Worm (Caenorhabditis elegans) whole organism, L3 larva: Measurements from ENCODE around the gene Y57A10C.10.

ENCODE experiments used
- ZK546.5 ChIP-seq: sonication (generic microtip); optimal IDR thresholded peaks from 2 replicates; lab custom pipeline; 2017; ENCODE audit warnings: missing biosample characterization, missing genetic modification characterization
- aly-2 ChIP-seq: fragments of 150-350 bp; optimal IDR thresholded peaks from 2 replicates; lab custom pipeline; 2014; ENCODE audit warnings: missing biosample characterization, missing genetic modification characterization
- ama-1 ChIP-seq: fragments of 150-350 bp; optimal IDR thresholded peaks from 2 replicates; lab custom pipeline; 2018
- ceh-16 ChIP-seq: sonication (generic microtip); optimal IDR thresholded peaks from 2 replicates; lab custom pipeline; 2017; ENCODE audit warnings: missing biosample characterization, missing genetic modification characterization
- ceh-28 ChIP-seq: fragments of 150-350 bp; optimal IDR thresholded peaks from 2 replicates; lab custom pipeline; 2014; ENCODE audit warnings: missing biosample characterization, missing genetic modification reagents, missing genetic modification characterization
- ceh-82 ChIP-seq: fragments of 150-350 bp; optimal IDR thresholded peaks from 2 replicates; lab custom pipeline; 2014; ENCODE audit warnings: missing biosample characterization, missing genetic modification characterization
- daf-12 ChIP-seq: fragments of 150-350 bp; optimal IDR thresholded peaks from 2 replicates; lab custom pipeline; 2014; ENCODE audit warnings: missing biosample characterization, missing genetic modification reagents, missing genetic modification characterization
- egl-27 ChIP-seq: sonication (generic microtip); optimal IDR thresholded peaks from 4 replicates; lab custom pipeline; 2017; ENCODE audit warnings: missing biosample characterization, missing genetic modification reagents, missing genetic modification characterization
- egl-5 ChIP-seq: fragments of 150-350 bp; optimal IDR thresholded peaks from 2 replicates; lab custom pipeline; 2017; ENCODE audit warnings: missing biosample characterization, missing genetic modification reagents, missing genetic modification characterization, inconsistent platforms
- elt-1 ChIP-seq: fragments of 150-350 bp; optimal IDR thresholded peaks from 2 replicates; lab custom pipeline; 2014; ENCODE audit warnings: missing biosample characterization, missing genetic modification characterization
- elt-2 ChIP-seq: sonication (generic microtip); optimal IDR thresholded peaks from 2 replicates; lab custom pipeline; 2016; ENCODE audit warnings: missing genetic modification reagents, mild to moderate bottlenecking, missing genetic modification characterization, missing compliant biosample characterization
- elt-3 ChIP-seq, 3 experiments: fragments of 150-350 bp in 1 of 3; sonication (generic microtip) in 2 of 3; optimal IDR thresholded peaks; 2 replicates in 2 of 3; 4 replicates in 1 of 3; lab custom pipeline; 2014 to 2017; ENCODE audit warnings: missing biosample characterization in 3 of 3, missing genetic modification characterization in 3 of 3
- eor-1 ChIP-seq, 2 experiments: fragments of 150-350 bp; optimal IDR thresholded peaks; 2 replicates each; lab custom pipeline; 2014 to 2018; ENCODE audit warnings: missing biosample characterization in 2 of 2, missing genetic modification characterization in 2 of 2
- fkh-10 ChIP-seq: sonication (generic microtip); optimal IDR thresholded peaks from 2 replicates; lab custom pipeline; 2017; ENCODE audit warnings: missing biosample characterization, missing genetic modification reagents, missing genetic modification characterization
- fkh-2 ChIP-seq: fragments of 150-350 bp; optimal IDR thresholded peaks from 2 replicates; lab custom pipeline; 2014; ENCODE audit warnings: missing biosample characterization, missing genetic modification reagents, missing genetic modification characterization
- fos-1 ChIP-seq: fragments of 150-350 bp; optimal IDR thresholded peaks from 2 replicates; lab custom pipeline; 2014; ENCODE audit warnings: missing biosample characterization, missing genetic modification characterization
- hmg-11 ChIP-seq: sonication (generic microtip); optimal IDR thresholded peaks from 2 replicates; lab custom pipeline; 2016; ENCODE audit warnings: missing genetic modification characterization, missing compliant biosample characterization
- lin-39 ChIP-seq: fragments of 150-350 bp; optimal IDR thresholded peaks from 2 replicates; lab custom pipeline; 2018; ENCODE audit warnings: missing biosample characterization, missing genetic modification reagents, missing genetic modification characterization
- lsy-12 ChIP-seq: sonication (generic microtip); optimal IDR thresholded peaks from 2 replicates; lab custom pipeline; 2016; ENCODE audit warnings: mild to moderate bottlenecking, missing genetic modification characterization, missing compliant biosample characterization
- mdl-1 ChIP-seq: fragments of 150-350 bp; optimal IDR thresholded peaks from 2 replicates; lab custom pipeline; 2014; ENCODE audit warnings: missing biosample characterization, missing genetic modification characterization
- mml-1 ChIP-seq: fragments of 150-350 bp; sonication (generic microtip); optimal IDR thresholded peaks from 3 replicates; lab custom pipeline; 2014; ENCODE audit warnings: missing biosample characterization, missing genetic modification characterization
- nfya-1 ChIP-seq: sonication (generic microtip); optimal IDR thresholded peaks from 2 replicates; lab custom pipeline; 2017; ENCODE audit warnings: missing genetic modification characterization, mild to moderate bottlenecking, missing compliant biosample characterization, antibody characterized with exemption, moderate library complexity; ENCODE audit not compliant: insufficient read depth
- nhr-11 ChIP-seq: fragments of 150-350 bp; optimal IDR thresholded peaks from 2 replicates; lab custom pipeline; 2014; ENCODE audit warnings: missing biosample characterization, missing genetic modification characterization
- nhr-12 ChIP-seq: fragments of 150-350 bp; optimal IDR thresholded peaks from 2 replicates; lab custom pipeline; 2014; ENCODE audit warnings: missing biosample characterization, missing genetic modification characterization
- nhr-23 ChIP-seq: fragments of 150-350 bp; optimal IDR thresholded peaks from 2 replicates; lab custom pipeline; 2014; ENCODE audit warnings: missing biosample characterization, missing genetic modification reagents, missing genetic modification characterization
- nhr-25 ChIP-seq: sonication (generic microtip); optimal IDR thresholded peaks from 2 replicates; lab custom pipeline; 2017; ENCODE audit warnings: missing biosample characterization, missing genetic modification characterization
- nhr-28 ChIP-seq: fragments of 150-350 bp; optimal IDR thresholded peaks from 2 replicates; lab custom pipeline; 2014; ENCODE audit warnings: missing biosample characterization, missing genetic modification characterization
- nhr-67 ChIP-seq: fragments of 150-350 bp; optimal IDR thresholded peaks from 2 replicates; lab custom pipeline; 2014; ENCODE audit warnings: missing biosample characterization, missing genetic modification characterization
- nhr-76 ChIP-seq: fragments of 150-350 bp; sonication (generic microtip); optimal IDR thresholded peaks from 5 replicates; lab custom pipeline; 2014; ENCODE audit warnings: missing biosample characterization, missing genetic modification characterization
- nhr-77 ChIP-seq: fragments of 150-350 bp; optimal IDR thresholded peaks from 2 replicates; lab custom pipeline; 2014; ENCODE audit warnings: missing biosample characterization, missing genetic modification characterization
- pha-4 ChIP-seq: fragments of 150-350 bp; optimal IDR thresholded peaks from 2 replicates; lab custom pipeline; 2014; ENCODE audit warnings: missing biosample characterization, missing genetic modification reagents, missing genetic modification characterization
- pqm-1 ChIP-seq: fragments of 150-350 bp; optimal IDR thresholded peaks from 2 replicates; lab custom pipeline; 2017; ENCODE audit warnings: missing biosample characterization, missing genetic modification characterization, inconsistent platforms
- skn-1 ChIP-seq: fragments of 150-350 bp; optimal IDR thresholded peaks from 2 replicates; lab custom pipeline; 2014; ENCODE audit warnings: missing biosample characterization, missing genetic modification characterization
- snpc-4 ChIP-seq: fragments of 150-350 bp; optimal IDR thresholded peaks from 2 replicates; lab custom pipeline; 2014; ENCODE audit warnings: missing biosample characterization, missing genetic modification characterization
- tbx-2 ChIP-seq: sonication (generic microtip); optimal IDR thresholded peaks from 2 replicates; lab custom pipeline; 2016; ENCODE audit warnings: mild to moderate bottlenecking, missing genetic modification characterization, missing compliant biosample characterization
- unc-39 ChIP-seq: sonication (generic microtip); optimal IDR thresholded peaks from 4 replicates; lab custom pipeline; 2017; ENCODE audit warnings: missing biosample characterization, missing genetic modification characterization
- zag-1 ChIP-seq: fragments of 150-350 bp; optimal IDR thresholded peaks from 2 replicates; lab custom pipeline; 2014; ENCODE audit warnings: missing biosample characterization, missing genetic modification characterization
- ztf-11 ChIP-seq: fragments of 150-350 bp; optimal IDR thresholded peaks from 2 replicates; lab custom pipeline; 2014; ENCODE audit warnings: missing biosample characterization, missing genetic modification characterization
- ztf-4 ChIP-seq: fragments of 150-350 bp; optimal IDR thresholded peaks from 2 replicates; lab custom pipeline; 2014; ENCODE audit warnings: missing biosample characterization, missing genetic modification characterization

Y57A10C.10 gene

ce11 chrII:12420486-12420885, 20.6 kb downstream of the Y57A10C.10 start, which contains the start of gene sre-26:
Gene sre-26, minus strand, starts transcription at chrII:12420586.
- no peak for TF ChIP-seq ztf-11
- TF ChIP-seq mml-1 (tag; lab: Kevin White, UChicago): no peak
- TF ChIP-seq lsy-12: no peak
- TF ChIP-seq elt-3 (tag; optimal IDR thresholded peaks at IDR 0.05; lab: Kevin White, UChicago): no peak
- no peak for TF ChIP-seq ceh-82
- no peak for TF ChIP-seq ceh-28 (tag; lab: Kevin White, UChicago)
- no peak for TF ChIP-seq egl-5 (tag; lab: Kevin White, UChicago)

- TF ChIP-seq fkh-2 (tag; lab: Kevin White, UChicago): no peak
- TF ChIP-seq ZK546.5 (tag; lab: Kevin White, UChicago): no peak
- TF ChIP-seq fkh-10 (GFP tag; lab: Kevin White, UChicago): no peak
- no peak for TF ChIP-seq nhr-67 (tag; lab: Kevin White, UChicago)
- no peak for TF ChIP-seq ceh-16
- no peak for TF ChIP-seq lin-39 (tag; lab: Kevin White, UChicago)
- TF ChIP-seq nhr-28: no peak
- no peak for TF ChIP-seq daf-12
- TF ChIP-seq elt-2: no peak
- no peak for TF ChIP-seq nhr-77
- no peak for TF ChIP-seq nhr-12 (tag; lab: Kevin White, UChicago)
- no peak for TF ChIP-seq tbx-2 (tag; lab: Kevin White, UChicago)
- no peak for TF ChIP-seq fos-1 (tag; lab: Kevin White, UChicago)
- no peak for TF ChIP-seq pha-4 (tag; lab: Kevin White, UChicago)
- no peak for TF ChIP-seq hmg-11 (tag; lab: Kevin White, UChicago)
- no peak for TF ChIP-seq ztf-4 (tag; lab: Kevin White, UChicago)
- TF ChIP-seq ama-1: no peak
- no peak for TF ChIP-seq nhr-23 (tag; lab: Kevin White, UChicago)
- TF ChIP-seq mdl-1 (tag; lab: Kevin White, UChicago): no peak
- no peak for TF ChIP-seq ztf-11
- TF ChIP-seq, all 47 proteins: peak for 0
Observed at ce11 chrII:12417996-12418395, 23.1 kb downstream of the Y57A10C.10 start.

- TF ChIP-seq egl-27 (tag; lab: Kevin White, UChicago) (no peak), aly-2 (tag; lab: Kevin White, UChicago) (no peak), ceh-82 (no peak), nhr-11 (no peak)
Observed at ce11 chrII:12417514-12417913, 23.6 kb downstream of the Y57A10C.10 start, which contains the start of gene sre-27. Gene sre-27, minus strand, starts transcription at chrII:12417614.

- TF ChIP-seq fkh-10 (GFP tag; lab: Kevin White, UChicago): no peak
- TF ChIP-seq ceh-16: no peak
- no peak for TF ChIP-seq pqm-1 (tag; lab: Kevin White, UChicago)
- TF ChIP-seq egl-27 (tag; lab: Kevin White, UChicago): no peak
- TF ChIP-seq nhr-67 (tag; lab: Kevin White, UChicago): no peak
- no peak for TF ChIP-seq nhr-23 (tag; lab: Kevin White, UChicago)
- TF ChIP-seq zag-1 (tag; lab: Kevin White, UChicago): no peak
- TF ChIP-seq elt-1 (tag; lab: Kevin White, UChicago): no peak
- no peak for TF ChIP-seq nfya-1 (tag; lab: Kevin White, UChicago)
- TF ChIP-seq lin-39 (tag; lab: Kevin White, UChicago): no peak
- TF ChIP-seq skn-1 (tag; lab: Kevin White, UChicago): no peak
Observed at ce11 chrII:12414805-12415204, 26.3 kb downstream of the Y57A10C.10 start, which contains the start of gene Y57A10C.11. Gene Y57A10C.11, minus strand, starts transcription at chrII:12414905.

- TF ChIP-seq ztf-11 (no peak), nhr-76 (tag; lab: Kevin White, UChicago) (no peak), zag-1 (tag; lab: Kevin White, UChicago) (no peak), elt-3 (tag; optimal IDR thresholded peaks at IDR 0.05; lab: Kevin White, UChicago) (no peak), nhr-25 (no peak), egl-5 (tag; lab: Kevin White, UChicago) (no peak), nhr-12 (tag; lab: Kevin White, UChicago) (no peak), nhr-28 (no peak), snpc-4 (tag; lab: Kevin White, UChicago) (no peak), unc-39 (tag; lab: Kevin White, UChicago) (no peak), elt-1 (tag; lab: Kevin White, UChicago) (no peak), pha-4 (tag; lab: Kevin White, UChicago) (no peak), lin-39 (tag; lab: Kevin White, UChicago) (no peak), ceh-16 (no peak), nhr-11 (no peak), eor-1 (tag; optimal IDR thresholded peaks at IDR 0.05; lab: Kevin White, UChicago) (no peak), skn-1 (tag; lab: Kevin White, UChicago) (no peak)
Observed at ce11 chrII:12412417-12412816, 28.6 kb downstream of the Y57A10C.10 start, which contains the start of gene Y57A10C.1. Gene Y57A10C.1, minus strand, starts transcription at chrII:12412517.
